Fruit fly (Drosophila melanogaster) Kc167 (cell line): Measurements from ENCODE around the gene eg.

Experiments
- h ChIP-seq: fragments of >200 bp; optimal IDR thresholded peaks from 3 replicates; lab custom pipeline; 2018; ENCODE audit warnings: missing external identifiers
- insv ChIP-seq: fragments of >200 bp; optimal IDR thresholded peaks from 3 replicates; lab custom pipeline; 2018; ENCODE audit warnings: missing external identifiers
- ttk ChIP-seq: sonication (Bioruptor generic); optimal IDR thresholded peaks from 2 replicates; lab custom pipeline; 2017; ENCODE audit warnings: missing external identifiers

DNA sequence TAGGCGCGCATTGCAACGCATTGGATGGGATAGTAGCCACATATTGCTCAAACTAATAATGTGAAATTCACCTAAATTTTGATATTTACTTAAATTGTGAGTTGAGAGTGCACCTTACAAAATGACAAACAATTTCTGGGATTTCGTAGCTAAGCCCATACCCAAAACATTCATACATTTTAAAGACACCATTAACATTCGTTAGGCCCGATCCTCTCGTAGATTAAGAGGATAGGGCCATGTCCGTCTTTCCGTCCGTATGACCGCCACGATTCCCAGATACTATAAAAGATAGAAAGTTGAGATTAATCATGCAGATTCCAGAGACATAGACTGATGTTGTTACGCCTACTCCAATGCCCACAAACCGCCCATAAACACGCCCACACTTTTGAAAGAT lies 5.1 kb downstream of the eg start, which contains the start of gene CG43895:
- TF ChIP-seq ttk (lab: Kevin White, UChicago) (no peak), insv (lab: Kevin White, UChicago) (no peak), h (lab: Kevin White, UChicago) (no peak)
